Worm (Caenorhabditis elegans) whole organism, young adult: ENCODE data around the gene Y51A2B.6.

Experiments used
- F49E8.2 ChIP-seq: sonication (generic microtip); optimal IDR thresholded peaks from 3 replicates; lab custom pipeline; 2017; ENCODE audit warnings: missing genetic modification characterization, mild to moderate bottlenecking, missing compliant biosample characterization, antibody characterized with exemption, moderate library complexity; ENCODE audit not compliant: insufficient read depth
- ama-1 ChIP-seq, 3 experiments: fragments of 150-350 bp in 1 of 3; sonication (generic microtip) in 2 of 3; optimal IDR thresholded peaks; 2 replicates each; lab custom pipeline; 2014 to 2018; ENCODE audit warnings: missing biosample characterization in 2 of 3, missing genetic modification characterization in 2 of 3, missing genetic modification reagents in 2 of 3
- nhr-27 ChIP-seq: fragments of 200-800 bp; sonication (Bioruptor generic); optimal IDR thresholded peaks from 2 replicates; lab custom pipeline; 2018; ENCODE audit warnings: mild to moderate bottlenecking, missing genetic modification characterization, moderate library complexity, missing compliant biosample characterization
- pha-4 ChIP-seq: fragments of 150-350 bp; sonication (generic microtip); optimal IDR thresholded peaks from 2 replicates; lab custom pipeline; 2014; ENCODE audit warnings: missing biosample characterization, missing genetic modification reagents, missing genetic modification characterization
- snpc-4 ChIP-seq, 5 experiments: fragments of 150-350 bp in 1 of 5; sonication (generic microtip) in 4 of 5; optimal IDR thresholded peaks; 2 replicates each; lab custom pipeline; 2014 to 2018; ENCODE audit warnings: missing genetic modification characterization in 5 of 5, missing biosample characterization in 3 of 5, antibody characterized with exemption in 2 of 5, mild to moderate bottlenecking in 2 of 5, missing compliant biosample characterization in 2 of 5, missing genotype in 2 of 5, moderate library complexity in 2 of 5, missing genetic modification reagents in 1 of 5

DNA sequence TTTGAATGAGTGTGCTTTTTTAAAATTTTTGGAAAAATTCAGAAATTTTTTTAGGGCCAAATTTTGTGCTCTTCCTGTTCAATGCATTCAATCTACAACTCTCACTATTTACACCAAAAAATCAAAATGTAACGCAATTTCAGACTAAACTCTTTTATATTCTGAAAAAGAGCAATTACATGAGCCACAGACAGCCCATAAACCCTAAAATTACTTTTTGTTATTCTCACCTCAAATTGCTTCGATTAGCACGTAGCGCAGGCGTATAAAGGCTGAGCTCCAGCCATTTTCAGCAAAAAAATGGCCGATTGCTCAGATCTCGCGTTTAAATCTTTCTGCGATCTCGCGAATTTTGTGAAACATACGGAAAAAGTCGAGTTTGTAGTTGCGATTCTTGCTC is 37.3 kb upstream of the Y51A2B.6 start, which contains the start of gene srw-82:
- TF ChIP-seq snpc-4 (GFP tag; optimal IDR thresholded peaks at IDR 0.05; lab: Kevin White, UChicago) (no peak), snpc-4 (tag; optimal IDR thresholded peaks at IDR 0.05; lab: Kevin White, UChicago) (no peak), ama-1 (optimal IDR thresholded peaks at IDR 0.05; lab: Kevin White, UChicago) (no peak), ama-1 (GFP tag; optimal IDR thresholded peaks at IDR 0.05; lab: Kevin White, UChicago) (no peak), pha-4 (no peak), F49E8.2 (tag; lab: Kevin White, UChicago) (no peak), nhr-27 (tag; lab: Kevin White, UChicago) (no peak)
